Worm (Caenorhabditis elegans) whole organism, L4 larva: ENCODE results near the gene nuo-3.
A peak's percentile ranks its signal among the peaks of the same experiment; 100 is the strongest.

ENCODE experiments used
- F49E8.2 ChIP-seq: sonication (generic microtip); optimal IDR thresholded peaks from 2 replicates; lab custom pipeline; 2016; ENCODE audit warnings: missing compliant biosample characterization, mild to moderate bottlenecking, missing genetic modification characterization, borderline replicate concordance
- ZK546.5 ChIP-seq, 2 experiments: sonication (generic microtip); optimal IDR thresholded peaks; 2 replicates each; lab custom pipeline; 2017; ENCODE audit warnings: missing biosample characterization in 2 of 2, missing genetic modification characterization in 2 of 2
- ama-1 ChIP-seq: fragments of 150-350 bp; optimal IDR thresholded peaks from 2 replicates; lab custom pipeline; 2014; ENCODE audit warnings: inconsistent platforms, mixed read lengths
- arid-1 ChIP-seq: fragments of 200-800 bp; sonication (Bioruptor generic); conservative IDR thresholded peaks from 2 replicates; pipeline ENCODE4 v1.3.6; 2022; ENCODE audit warnings: missing genetic modification reagents, missing genetic modification characterization, missing compliant biosample characterization
- ceh-28 ChIP-seq: fragments of 150-350 bp; optimal IDR thresholded peaks from 2 replicates; lab custom pipeline; 2014; ENCODE audit warnings: missing biosample characterization, missing genetic modification reagents, missing genetic modification characterization
- ceh-44 ChIP-seq: fragments of 200-800 bp; sonication (Bioruptor generic); IDR thresholded peaks from 2 replicates; pipeline ENCODE4 v1.3.6; 2022; ENCODE audit warnings: missing genetic modification reagents, missing genetic modification characterization, missing compliant biosample characterization
- lin-38 ChIP-seq: fragments of 200-800 bp; sonication (Bioruptor generic); IDR thresholded peaks from 2 replicates; pipeline ENCODE4 v1.3.6; 2022; ENCODE audit warnings: missing genetic modification reagents, missing genetic modification characterization, missing compliant biosample characterization
- lsy-2 ChIP-seq, 2 experiments: fragments of 150-350 bp in 1 of 2; sonication (generic microtip) in 1 of 2; optimal IDR thresholded peaks; 2 replicates each; lab custom pipeline; 2014 to 2017; ENCODE audit warnings: missing biosample characterization in 2 of 2, missing genetic modification characterization in 2 of 2
- madf-9 ChIP-seq: fragments of 200-800 bp; sonication (Bioruptor generic); conservative IDR thresholded peaks from 2 replicates; pipeline ENCODE4 v1.3.6; 2022; ENCODE audit warnings: missing genetic modification reagents, missing genetic modification characterization, missing compliant biosample characterization
- mxl-2 ChIP-seq: fragments of 200-800 bp; sonication (Bioruptor generic); conservative IDR thresholded peaks from 2 replicates; pipeline ENCODE4 v1.3.6; 2022; ENCODE audit warnings: missing genetic modification reagents, missing genetic modification characterization, missing compliant biosample characterization
- nhr-237 ChIP-seq: sonication (generic microtip); optimal IDR thresholded peaks from 2 replicates; lab custom pipeline; 2017; ENCODE audit warnings: missing biosample characterization, missing genetic modification characterization
- nhr-28 ChIP-seq: fragments of 150-350 bp; optimal IDR thresholded peaks from 2 replicates; lab custom pipeline; 2014; ENCODE audit warnings: missing biosample characterization, missing genetic modification characterization
- nhr-6 ChIP-seq: fragments of 150-350 bp; optimal IDR thresholded peaks from 2 replicates; lab custom pipeline; 2014; ENCODE audit warnings: missing biosample characterization, missing genetic modification characterization
- nhr-77 ChIP-seq: fragments of 150-350 bp; optimal IDR thresholded peaks from 2 replicates; lab custom pipeline; 2014; ENCODE audit warnings: missing biosample characterization, missing genetic modification characterization
- rbr-2 ChIP-seq: sonication (generic microtip); optimal IDR thresholded peaks from 2 replicates; lab custom pipeline; 2016; ENCODE audit warnings: missing genotype, missing genetic modification characterization, missing compliant biosample characterization
- set-16 ChIP-seq: fragments of 200-800 bp; sonication (Bioruptor generic); IDR thresholded peaks from 2 replicates; pipeline ENCODE4 v1.3.6; 2022; ENCODE audit warnings: missing genetic modification reagents, missing genetic modification characterization, missing compliant biosample characterization
- snpc-1.2 ChIP-seq: fragments of 200-800 bp; sonication (Bioruptor generic); IDR thresholded peaks from 2 replicates; pipeline ENCODE4 v1.3.6; 2022; ENCODE audit warnings: missing genetic modification reagents, missing genetic modification characterization, missing compliant biosample characterization
- snpc-4 ChIP-seq: fragments of 150-350 bp; optimal IDR thresholded peaks from 2 replicates; lab custom pipeline; 2014; ENCODE audit warnings: missing biosample characterization, missing genetic modification characterization
- ztf-7 ChIP-seq: fragments of 150-350 bp; optimal IDR thresholded peaks from 2 replicates; lab custom pipeline; 2014; ENCODE audit warnings: missing biosample characterization, missing genetic modification characterization

The nuo-3 gene

DNA sequence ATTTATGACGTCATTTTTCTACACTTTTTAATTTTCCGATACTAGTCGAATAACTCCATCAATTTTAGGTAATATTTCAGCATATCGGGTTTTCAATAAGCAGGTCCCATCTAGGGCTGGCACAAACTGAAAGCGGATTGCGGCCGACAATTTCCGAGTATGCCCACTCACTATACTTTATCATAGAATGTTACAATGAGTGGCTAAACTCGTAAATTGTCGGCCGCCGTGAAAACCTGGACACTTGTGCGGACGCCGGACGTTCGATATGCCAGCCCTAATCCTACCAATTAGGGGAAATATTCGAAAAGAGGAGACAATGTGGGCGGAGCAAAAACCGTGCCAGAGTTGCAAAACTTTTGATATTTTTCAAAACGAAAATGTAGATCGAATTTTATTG, 37.7 kb downstream of the nuo-3 start:
- TF ChIP-seq nhr-6 (no peak), F49E8.2 (tag; lab: Kevin White, UChicago) (no peak), arid-1 (no peak), snpc-1.2 (GFP tag; lab: Robert Waterston, UW) (peak; percentile 65), ceh-44 (GFP tag; lab: Robert Waterston, UW) (no peak), madf-9 (GFP tag; lab: Robert Waterston, UW) (no peak), ztf-7 (tag; lab: Kevin White, UChicago) (no peak), ceh-28 (no peak), ZK546.5 (tag; optimal IDR thresholded peaks at IDR 0.05; lab: Kevin White, UChicago) (no peak)

DNA sequence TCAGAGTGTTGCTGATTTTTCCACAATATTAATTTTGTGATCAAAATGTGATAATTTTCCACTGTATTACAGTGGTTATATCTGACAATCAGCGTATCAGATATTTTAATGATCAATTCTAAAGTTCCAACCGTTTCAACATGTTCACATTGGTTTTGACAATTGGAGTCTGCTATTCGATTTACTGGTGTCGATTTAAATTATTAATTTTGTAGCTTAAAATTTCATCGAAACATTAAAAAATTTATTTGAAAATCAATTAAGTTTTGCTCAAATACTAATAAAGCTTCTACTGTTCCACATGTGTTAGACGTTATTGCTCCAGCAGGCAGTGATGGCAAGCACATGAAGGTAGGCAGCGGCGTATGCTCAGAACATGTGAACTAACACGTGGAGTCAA, 39.6 kb downstream of the nuo-3 start:
- peak; percentile 59; the same call in 1 of the 2 replicates for TF ChIP-seq snpc-1.2 (GFP tag; lab: Robert Waterston, UW)
- TF ChIP-seq snpc-4 (tag; lab: Kevin White, UChicago), result no peak

DNA sequence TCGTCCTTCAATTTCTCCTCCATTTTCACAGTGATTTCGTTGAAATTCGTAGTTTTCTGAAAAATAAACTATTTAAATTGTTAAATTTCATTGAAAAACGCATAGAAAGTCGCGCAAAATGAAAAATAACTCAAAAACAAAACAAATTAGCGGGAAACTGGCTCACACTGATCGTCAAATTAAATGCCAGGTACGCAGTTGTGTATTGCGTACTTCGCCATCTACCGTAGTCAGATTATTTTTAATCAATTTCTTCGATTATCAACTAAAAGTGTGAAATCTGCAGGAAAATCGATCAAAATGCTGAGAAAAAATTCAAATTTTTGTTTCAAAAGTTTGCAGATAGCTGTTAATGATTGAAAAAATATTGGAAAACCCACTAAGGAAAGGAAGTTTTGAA, 42.4 kb downstream of the nuo-3 start, which contains the start of gene Y57G11C.499:
Gene Y57G11C.499, minus strand, starts transcription at position 23 of the 400 bp plus-strand sequence.
- TF ChIP-seq nhr-237 (tag; lab: Kevin White, UChicago), result no peak
- TF ChIP-seq nhr-77 (tag; lab: Kevin White, UChicago), result no peak
- TF ChIP-seq rbr-2 (tag; lab: Kevin White, UChicago), result no peak
- TF ChIP-seq lsy-2 (tag; optimal IDR thresholded peaks at IDR 0.05; lab: Kevin White, UChicago), result no peak
- TF ChIP-seq mxl-2, result no peak
- TF ChIP-seq ama-1 (lab: Kevin White, UChicago), result no peak
- TF ChIP-seq nhr-28 (tag; lab: Kevin White, UChicago), result no peak
- peak; percentile 91 for TF ChIP-seq snpc-1.2 (GFP tag; lab: Robert Waterston, UW)

DNA sequence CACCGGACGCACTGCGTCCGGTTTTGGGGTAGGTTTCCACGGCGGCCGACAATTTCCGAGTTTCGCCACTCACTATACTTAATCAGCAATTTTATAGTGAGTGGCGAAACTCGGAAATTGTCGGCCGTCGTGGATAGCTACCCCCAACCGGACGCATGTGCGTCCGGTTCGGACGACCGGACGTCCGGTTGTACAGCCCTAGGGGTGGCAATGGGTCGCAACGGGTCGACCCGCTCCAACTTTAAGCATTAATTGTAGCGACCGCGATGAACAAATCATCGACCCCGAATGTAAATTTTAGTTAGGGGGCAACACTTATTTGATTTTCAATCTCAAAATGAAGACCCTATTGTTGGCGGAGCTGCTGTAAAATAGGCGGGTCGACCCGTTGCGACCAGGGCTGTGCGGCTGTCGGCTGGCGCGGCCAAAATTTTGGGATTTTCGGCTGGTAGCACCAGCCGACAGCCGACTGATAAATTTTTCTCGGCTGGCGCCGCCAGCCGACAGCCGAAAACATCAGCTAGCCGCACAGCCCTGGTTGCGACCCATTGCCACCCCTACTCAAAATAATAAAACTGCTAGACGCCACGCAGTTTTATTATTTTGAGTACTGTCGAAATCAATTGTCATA, 49.7 kb downstream of the nuo-3 start:
- peak; percentile 84; the same call in 1 of the 2 replicates for TF ChIP-seq set-16 (GFP tag; lab: Robert Waterston, UW)
- TF ChIP-seq snpc-1.2 (GFP tag; lab: Robert Waterston, UW), result peak; percentile 67; the same call in 1 of the 2 replicates
- peak; percentile 16; the same call in 1 of the 2 replicates for TF ChIP-seq lin-38
- TF ChIP-seq, all 104 proteins: peak for 3; not testable (repeated sequence) for 101
